Fruit fly (Drosophila melanogaster) whole organism, embryonic: ENCODE measurements around the gene GstO3.
A peak's percentile ranks its signal among the peaks of the same experiment; 100 is the strongest.

Experiments
- CG10147 ChIP-seq: fragments of 200-800 bp; sonication (Bioruptor generic); optimal IDR thresholded peaks from 2 replicates; lab custom pipeline; 2019; ENCODE audit warnings: missing biosample characterization, mild to moderate bottlenecking, missing genetic modification characterization, moderate library complexity
- CG1024 ChIP-seq: fragments of 200-800 bp; sonication (Bioruptor generic); IDR thresholded peaks from 2 replicates; pipeline ENCODE4 v1.3.6; 2022; ENCODE audit warnings: missing biosample characterization, missing genetic modification characterization
- CG10267 ChIP-seq: fragments of 200-800 bp; sonication (Bioruptor generic); optimal IDR thresholded peaks from 2 replicates; lab custom pipeline; 2018; ENCODE audit warnings: missing biosample characterization, mild to moderate bottlenecking, missing genetic modification characterization, moderate library complexity
- CG10431 ChIP-seq: fragments of 200-800 bp; sonication (Bioruptor generic); optimal IDR thresholded peaks from 3 replicates; lab custom pipeline; 2018; ENCODE audit warnings: missing biosample characterization, mild to moderate bottlenecking, missing genetic modification characterization
- CG12391 ChIP-seq: fragments of 200-800 bp; sonication (Bioruptor generic); optimal IDR thresholded peaks from 3 replicates; lab custom pipeline; 2018; ENCODE audit warnings: missing biosample characterization, mild to moderate bottlenecking, missing genetic modification characterization, moderate library complexity
- CG13287 ChIP-seq: fragments of 200-800 bp; sonication (Bioruptor generic); IDR thresholded peaks from 2 replicates; pipeline ENCODE4 v1.3.6; 2022; ENCODE audit warnings: missing biosample characterization, missing genetic modification characterization; ENCODE audit not compliant: partially characterized antibody
- CG13424 ChIP-seq: fragments of 200-800 bp; sonication (Bioruptor generic); optimal IDR thresholded peaks from 2 replicates; lab custom pipeline; 2019; ENCODE audit warnings: missing biosample characterization, mild to moderate bottlenecking, missing genetic modification characterization, moderate library complexity
- CG15269 ChIP-seq: fragments of 200-800 bp; sonication (Bioruptor generic); optimal IDR thresholded peaks from 2 replicates; lab custom pipeline; 2018; ENCODE audit warnings: missing biosample characterization, mild to moderate bottlenecking, missing genetic modification characterization, moderate library complexity
- CG15514 ChIP-seq: fragments of 200-800 bp; sonication (Bioruptor generic); optimal IDR thresholded peaks from 3 replicates; lab custom pipeline; 2017; ENCODE audit warnings: missing biosample characterization, missing genetic modification characterization, mild to moderate bottlenecking, moderate library complexity, missing genetic modification reagents
- CG15601 ChIP-seq: fragments of 200-800 bp; sonication (Bioruptor generic); optimal IDR thresholded peaks from 3 replicates; lab custom pipeline; 2019; ENCODE audit warnings: missing biosample characterization, mild to moderate bottlenecking, missing genetic modification characterization, moderate library complexity
- CG16815 ChIP-seq: fragments of 200-800 bp; sonication (Bioruptor generic); optimal IDR thresholded peaks from 3 replicates; lab custom pipeline; 2017; ENCODE audit warnings: missing biosample characterization, mild to moderate bottlenecking, missing genetic modification characterization
- CG17829 ChIP-seq: fragments of 200-800 bp; optimal IDR thresholded peaks from 2 replicates; lab custom pipeline; 2019; ENCODE audit warnings: missing biosample characterization, mild to moderate bottlenecking, missing genetic modification characterization, moderate library complexity
- CG2116 ChIP-seq: fragments of 200-800 bp; sonication (Bioruptor generic); optimal IDR thresholded peaks from 3 replicates; lab custom pipeline; 2018; ENCODE audit warnings: missing biosample characterization, mild to moderate bottlenecking, missing genetic modification characterization
- CG2712 ChIP-seq: fragments of 200-800 bp; optimal IDR thresholded peaks from 3 replicates; lab custom pipeline; 2019; ENCODE audit warnings: missing biosample characterization, mild to moderate bottlenecking, missing genetic modification characterization, moderate library complexity
- CG30020 ChIP-seq: fragments of 200-800 bp; optimal IDR thresholded peaks from 2 replicates; lab custom pipeline; 2019; ENCODE audit warnings: missing biosample characterization, mild to moderate bottlenecking, missing genetic modification characterization, moderate library complexity
- CG32772 ChIP-seq: fragments of 200-800 bp; sonication (Bioruptor generic); IDR thresholded peaks from 2 replicates; pipeline ENCODE4 v1.3.6; 2022; ENCODE audit warnings: missing biosample characterization, missing genetic modification characterization
- CG4820 ChIP-seq: fragments of 200-800 bp; sonication (Bioruptor generic); optimal IDR thresholded peaks from 3 replicates; lab custom pipeline; 2016; ENCODE audit warnings: missing biosample characterization, missing genetic modification characterization
- CG6683 ChIP-seq: fragments of 200-800 bp; sonication (Bioruptor generic); optimal IDR thresholded peaks from 2 replicates; lab custom pipeline; 2017; ENCODE audit warnings: missing biosample characterization, mild to moderate bottlenecking, missing genetic modification characterization, missing genetic modification reagents
- CG9797 ChIP-seq: fragments of 200-800 bp; sonication (Bioruptor generic); optimal IDR thresholded peaks from 3 replicates; lab custom pipeline; 2018; ENCODE audit warnings: missing biosample characterization, mild to moderate bottlenecking, missing genetic modification characterization
- CG9817 ChIP-seq: fragments of 200-800 bp; sonication (Bioruptor generic); optimal IDR thresholded peaks from 2 replicates; lab custom pipeline; 2018; ENCODE audit warnings: missing biosample characterization, mild to moderate bottlenecking, missing genetic modification characterization, moderate library complexity
- Hsf ChIP-seq: fragments of 200-800 bp; sonication (Bioruptor generic); optimal IDR thresholded peaks from 3 replicates; lab custom pipeline; 2016; ENCODE audit warnings: missing biosample characterization, missing genetic modification characterization
- Jarid2 ChIP-seq: fragments of 200-800 bp; sonication (Bioruptor generic); optimal IDR thresholded peaks from 3 replicates; lab custom pipeline; 2017; ENCODE audit warnings: mild to moderate bottlenecking, missing biosample characterization, missing genetic modification reagents, missing genetic modification characterization
- MBD-R2 ChIP-seq: fragments of 200-800 bp; sonication (Bioruptor generic); IDR thresholded peaks from 2 replicates; pipeline ENCODE4 v1.3.6; 2022; ENCODE audit warnings: missing biosample characterization, missing genetic modification characterization
- MESR4 ChIP-seq: fragments of 200-800 bp; sonication (Bioruptor generic); optimal IDR thresholded peaks from 2 replicates; lab custom pipeline; 2018; ENCODE audit warnings: missing biosample characterization, mild to moderate bottlenecking, missing genetic modification characterization, moderate library complexity
- Mad ChIP-seq: fragments of 200-800 bp; sonication (Bioruptor generic); optimal IDR thresholded peaks from 2 replicates; lab custom pipeline; 2016; ENCODE audit warnings: missing biosample characterization, missing genetic modification characterization
- Max ChIP-seq: fragments of 200-800 bp; sonication (Bioruptor generic); optimal IDR thresholded peaks from 2 replicates; lab custom pipeline; 2016; ENCODE audit warnings: missing biosample characterization, mild to moderate bottlenecking, missing genetic modification characterization
- Myb ChIP-seq: fragments of 200-800 bp; sonication (Bioruptor generic); optimal IDR thresholded peaks from 2 replicates; lab custom pipeline; 2016; ENCODE audit warnings: missing biosample characterization, missing genetic modification characterization
- Nf-YC ChIP-seq: fragments of 200-800 bp; optimal IDR thresholded peaks from 3 replicates; lab custom pipeline; 2019; ENCODE audit warnings: missing biosample characterization, mild to moderate bottlenecking, missing genetic modification characterization, moderate library complexity
- ato ChIP-seq: fragments of 200-800 bp; sonication (Bioruptor generic); IDR thresholded peaks from 2 replicates; pipeline ENCODE4 v1.3.6; 2022; ENCODE audit warnings: missing biosample characterization, missing genetic modification characterization; ENCODE audit not compliant: partially characterized antibody
- chinmo ChIP-seq: fragments of 200-800 bp; sonication (Bioruptor generic); IDR thresholded peaks from 4 replicates; pipeline ENCODE4 v1.3.6; 2022; ENCODE audit warnings: missing biosample characterization, missing genetic modification characterization; ENCODE audit not compliant: partially characterized antibody
- chn ChIP-seq: fragments of 200-800 bp; sonication (Bioruptor generic); optimal IDR thresholded peaks from 2 replicates; lab custom pipeline; 2016; ENCODE audit warnings: missing biosample characterization, missing genetic modification characterization
- dm ChIP-seq: fragments of 200-800 bp; sonication (Bioruptor generic); optimal IDR thresholded peaks from 3 replicates; lab custom pipeline; 2016; ENCODE audit warnings: missing biosample characterization, missing genetic modification characterization
- dmrt11E ChIP-seq: fragments of 200-800 bp; sonication (Bioruptor generic); optimal IDR thresholded peaks from 3 replicates; lab custom pipeline; 2018; ENCODE audit warnings: missing biosample characterization, mild to moderate bottlenecking, missing genetic modification characterization, moderate library complexity
- ewg ChIP-seq: fragments of 200-800 bp; sonication (Bioruptor generic); optimal IDR thresholded peaks from 3 replicates; lab custom pipeline; 2017; ENCODE audit warnings: mild to moderate bottlenecking, missing biosample characterization, missing genetic modification reagents, missing genetic modification characterization
- ftz-f1 ChIP-seq: fragments of 200-800 bp; sonication (Bioruptor generic); optimal IDR thresholded peaks from 2 replicates; lab custom pipeline; 2016; ENCODE audit warnings: missing biosample characterization, missing genetic modification characterization
- h ChIP-seq: fragments of >200 bp; optimal IDR thresholded peaks from 2 replicates; lab custom pipeline; 2017
- inv ChIP-seq: fragments of 200-800 bp; sonication (Bioruptor generic); IDR thresholded peaks from 2 replicates; pipeline ENCODE4 v1.3.6; 2022; ENCODE audit warnings: missing biosample characterization, missing genetic modification characterization; ENCODE audit not compliant: partially characterized antibody
- lilli ChIP-seq: fragments of 200-800 bp; sonication (Bioruptor generic); optimal IDR thresholded peaks from 3 replicates; lab custom pipeline; 2016; ENCODE audit warnings: missing biosample characterization, missing genetic modification characterization
- nmo ChIP-seq: fragments of 200-800 bp; sonication (Bioruptor generic); optimal IDR thresholded peaks from 2 replicates; lab custom pipeline; 2018; ENCODE audit warnings: missing biosample characterization, mild to moderate bottlenecking, missing genetic modification characterization, moderate library complexity
- pzg ChIP-seq: fragments of 200-800 bp; sonication (Bioruptor generic); optimal IDR thresholded peaks from 3 replicates; lab custom pipeline; 2018; ENCODE audit warnings: missing biosample characterization, mild to moderate bottlenecking, missing genetic modification characterization, moderate library complexity
- row ChIP-seq: fragments of 200-800 bp; sonication (Bioruptor generic); IDR thresholded peaks from 3 replicates; pipeline ENCODE4 v1.3.6; 2022; ENCODE audit warnings: missing biosample characterization, missing genetic modification characterization
- scrt ChIP-seq: fragments of 200-800 bp; sonication (Bioruptor generic); optimal IDR thresholded peaks from 2 replicates; lab custom pipeline; 2018; ENCODE audit warnings: missing biosample characterization, mild to moderate bottlenecking, missing genetic modification characterization, moderate library complexity
- ssp ChIP-seq: fragments of 200-800 bp; sonication (Bioruptor generic); IDR thresholded peaks from 2 replicates; pipeline ENCODE4 v1.3.6; 2022; ENCODE audit warnings: missing biosample characterization, missing genetic modification characterization
- stc ChIP-seq: fragments of 200-800 bp; sonication (Bioruptor generic); IDR thresholded peaks from 2 replicates; pipeline ENCODE4 v1.3.6; 2022; ENCODE audit warnings: missing biosample characterization, missing genetic modification characterization
- stwl ChIP-seq: fragments of 200-800 bp; sonication (Bioruptor generic); optimal IDR thresholded peaks from 3 replicates; lab custom pipeline; 2018; ENCODE audit warnings: missing biosample characterization, mild to moderate bottlenecking, missing genetic modification characterization, moderate library complexity
- sug ChIP-seq: fragments of 200-800 bp; optimal IDR thresholded peaks from 2 replicates; lab custom pipeline; 2019; ENCODE audit warnings: missing biosample characterization, mild to moderate bottlenecking, missing genetic modification characterization, moderate library complexity
- tin ChIP-seq: fragments of 200-800 bp; sonication (Bioruptor generic); optimal IDR thresholded peaks from 3 replicates; lab custom pipeline; 2016; ENCODE audit warnings: missing biosample characterization, missing genetic modification characterization
- trem ChIP-seq: fragments of 200-800 bp; optimal IDR thresholded peaks from 3 replicates; lab custom pipeline; 2019; ENCODE audit warnings: missing biosample characterization, mild to moderate bottlenecking, missing genetic modification characterization, moderate library complexity
- twi ChIP-seq: fragments of 200-800 bp; optimal IDR thresholded peaks from 2 replicates; lab custom pipeline; 2019; ENCODE audit warnings: missing biosample characterization, mild to moderate bottlenecking, missing genetic modification characterization, moderate library complexity

The GstO3 gene

dm6 chr3L:8509567-8510109 lies 9.0 kb upstream of the GstO3 start, which contains the start of the genes ZC3H3 and Pus7 (continued):
- TF ChIP-seq Myb (GFP tag; lab: Kevin White, UChicago) (peak; percentile 1), h (lab: Kevin White, UChicago) (no peak), CG10431 (GFP tag; lab: Kevin White, UChicago) (no peak), CG15601 (peak; percentile 43), CG10267 (tag; lab: Kevin White, UChicago) (peak; percentile 57), CG9817 (tag; lab: Kevin White, UChicago) (no peak), lilli (GFP tag; lab: Kevin White, UChicago) (peak; percentile 21), twi (tag; lab: Kevin White, UChicago) (peak; percentile 3), CG16815 (GFP tag; lab: Kevin White, UChicago) (no peak), CG4820 (GFP tag; lab: Kevin White, UChicago) (no peak), CG15514 (GFP tag; lab: Kevin White, UChicago) (peak; percentile 42), dmrt11E (no peak), chn (GFP tag; lab: Kevin White, UChicago) (no peak), MBD-R2 (GFP tag; lab: Robert Waterston, UW) (peak; percentile 65), dm (GFP tag; lab: Kevin White, UChicago) (peak; percentile 72), CG13287 (peak; percentile 47), stc (GFP tag; lab: Robert Waterston, UW) (no peak), CG32772 (GFP tag; lab: Robert Waterston, UW) (no peak), MESR4 (peak; percentile 90), stwl (peak; percentile 45), tin (GFP tag; lab: Kevin White, UChicago) (peak; percentile 27), CG10147 (GFP tag; lab: Kevin White, UChicago) (peak; percentile 55), CG2116 (GFP tag; lab: Kevin White, UChicago) (peak; percentile 59), Max (GFP tag; lab: Kevin White, UChicago) (peak; percentile 31), CG12391 (tag; lab: Kevin White, UChicago) (peak; percentile 65), ato (no peak), CG17829 (tag; lab: Kevin White, UChicago) (peak; percentile 51), chinmo (GFP tag; lab: Robert Waterston, UW) (peak; percentile 65; the same call in 1 of the 4 replicates), CG2712 (peak; percentile 100), nmo (GFP tag; lab: Kevin White, UChicago) (peak; percentile 39), sug (tag; lab: Kevin White, UChicago) (peak; percentile 26), ftz-f1 (GFP tag; lab: Kevin White, UChicago) (peak; percentile 76), Hsf (GFP tag; lab: Kevin White, UChicago) (no peak), scrt (GFP tag; lab: Kevin White, UChicago) (peak; percentile 47), CG30020 (tag; lab: Kevin White, UChicago) (peak; percentile 44), CG13424 (peak; percentile 37), inv (GFP tag; lab: Robert Waterston, UW) (no peak), ssp (no peak), CG1024 (0 out of 2 replicates have a peak, but pooled peaks have one; percentile 15), pzg (peak; percentile 56), Nf-YC (tag; lab: Kevin White, UChicago) (peak; percentile 44), CG6683 (peak; percentile 7), Jarid2 (no peak), CG15269 (tag; lab: Kevin White, UChicago) (no peak), ewg (GFP tag; lab: Kevin White, UChicago) (peak; percentile 37), Mad (GFP tag; lab: Kevin White, UChicago) (no peak), row (GFP tag; lab: Robert Waterston, UW) (peak; percentile 46; the same call in 2 of the 3 replicates), trem (tag; lab: Kevin White, UChicago) (peak; percentile 65), CG9797 (GFP tag; lab: Kevin White, UChicago) (peak; percentile 73)
